Fruit fly (Drosophila melanogaster) whole organism, prepupa: ENCODE measurements around the gene Takl1.

Source experiments
- CG11294 ChIP-seq: fragments of 200-800 bp; sonication (Bioruptor generic); IDR thresholded peaks from 2 replicates; pipeline ENCODE4 v1.3.6; 2022; ENCODE audit warnings: missing biosample characterization, missing genetic modification characterization
- CG1621 ChIP-seq: fragments of 200-800 bp; sonication (Bioruptor generic); optimal IDR thresholded peaks from 3 replicates; lab custom pipeline; 2018; ENCODE audit warnings: missing biosample characterization, mild to moderate bottlenecking, missing genetic modification characterization
- CG16779 ChIP-seq: fragments of 200-800 bp; sonication (Bioruptor generic); optimal IDR thresholded peaks from 3 replicates; lab custom pipeline; 2017; ENCODE audit warnings: missing biosample characterization, mild to moderate bottlenecking, missing genetic modification characterization
- CG3032 ChIP-seq: fragments of 200-800 bp; optimal IDR thresholded peaks from 2 replicates; lab custom pipeline; 2019; ENCODE audit warnings: missing biosample characterization, mild to moderate bottlenecking, missing genetic modification characterization, moderate library complexity
- CG31627 ChIP-seq: fragments of 200-800 bp; sonication (Bioruptor generic); optimal IDR thresholded peaks from 3 replicates; lab custom pipeline; 2016; ENCODE audit warnings: missing biosample characterization, missing genetic modification characterization
- CG32006 ChIP-seq: fragments of 200-800 bp; sonication (Bioruptor generic); optimal IDR thresholded peaks from 3 replicates; lab custom pipeline; 2017; ENCODE audit warnings: missing biosample characterization, mild to moderate bottlenecking, missing genetic modification characterization
- CG34406 ChIP-seq: fragments of 200-800 bp; sonication (Bioruptor generic); optimal IDR thresholded peaks from 3 replicates; lab custom pipeline; 2016; ENCODE audit warnings: missing biosample characterization, missing genetic modification characterization
- CG3919 ChIP-seq: fragments of 200-800 bp; sonication (Bioruptor generic); optimal IDR thresholded peaks from 3 replicates; lab custom pipeline; 2016; ENCODE audit warnings: missing biosample characterization, missing genetic modification characterization
- CG4318 ChIP-seq: fragments of 200-800 bp; sonication (Bioruptor generic); optimal IDR thresholded peaks from 3 replicates; lab custom pipeline; 2017; ENCODE audit warnings: missing biosample characterization, mild to moderate bottlenecking, missing genetic modification characterization
- CG6163 ChIP-seq: fragments of 200-800 bp; sonication (Bioruptor generic); IDR thresholded peaks from 3 replicates; pipeline ENCODE4 v1.3.6; 2022; ENCODE audit warnings: missing biosample characterization, missing genetic modification characterization
- CG6276 ChIP-seq: fragments of 200-800 bp; sonication (Bioruptor generic); optimal IDR thresholded peaks from 2 replicates; lab custom pipeline; 2017; ENCODE audit warnings: missing biosample characterization, mild to moderate bottlenecking, missing genetic modification characterization
- CG6792 ChIP-seq: fragments of 200-800 bp; sonication (Bioruptor generic); optimal IDR thresholded peaks from 3 replicates; lab custom pipeline; 2016; ENCODE audit warnings: missing biosample characterization, missing genetic modification characterization
- CG6808 ChIP-seq: fragments of 200-800 bp; sonication (Bioruptor generic); optimal IDR thresholded peaks from 3 replicates; lab custom pipeline; 2017; ENCODE audit warnings: missing biosample characterization, missing genetic modification characterization, mild to moderate bottlenecking, moderate library complexity, missing genetic modification reagents
- CG6854 ChIP-seq: fragments of 200-800 bp; sonication (Bioruptor generic); optimal IDR thresholded peaks from 2 replicates; lab custom pipeline; 2017; ENCODE audit warnings: missing biosample characterization, mild to moderate bottlenecking, missing genetic modification characterization
- CG7368 ChIP-seq: fragments of 200-800 bp; sonication (Bioruptor generic); optimal IDR thresholded peaks from 3 replicates; lab custom pipeline; 2016; ENCODE audit warnings: missing biosample characterization, missing genetic modification characterization
- CG8119 ChIP-seq: fragments of 200-800 bp; sonication (Bioruptor generic); IDR thresholded peaks from 3 replicates; pipeline ENCODE4 v1.3.6; 2022; ENCODE audit warnings: missing biosample characterization, missing genetic modification characterization
- CG8632 ChIP-seq: fragments of 200-800 bp; sonication (Bioruptor generic); optimal IDR thresholded peaks from 3 replicates; lab custom pipeline; 2016; ENCODE audit warnings: missing biosample characterization, missing genetic modification characterization
- Ets21C ChIP-seq: fragments of 200-800 bp; sonication (Bioruptor generic); optimal IDR thresholded peaks from 3 replicates; lab custom pipeline; 2016; ENCODE audit warnings: missing biosample characterization, missing genetic modification characterization
- Ets96B ChIP-seq: fragments of 200-800 bp; optimal IDR thresholded peaks from 2 replicates; lab custom pipeline; 2019; ENCODE audit warnings: missing biosample characterization, mild to moderate bottlenecking, missing genetic modification characterization, moderate library complexity
- Gug ChIP-seq: fragments of 200-800 bp; sonication (Bioruptor generic); IDR thresholded peaks from 2 replicates; pipeline ENCODE4 v1.3.6; 2022; ENCODE audit warnings: missing biosample characterization, missing genetic modification characterization
- Hr39 ChIP-seq: fragments of 200-800 bp; sonication (Bioruptor generic); optimal IDR thresholded peaks from 2 replicates; lab custom pipeline; 2016; ENCODE audit warnings: missing biosample characterization, missing genetic modification characterization
- Hr4 ChIP-seq: fragments of 200-800 bp; sonication (Bioruptor generic); optimal IDR thresholded peaks from 3 replicates; lab custom pipeline; 2016; ENCODE audit warnings: missing biosample characterization, missing genetic modification characterization
- Lpt ChIP-seq: fragments of 200-800 bp; sonication (Bioruptor generic); optimal IDR thresholded peaks from 3 replicates; lab custom pipeline; 2016; ENCODE audit warnings: missing biosample characterization, missing genetic modification characterization
- Met ChIP-seq: fragments of 200-800 bp; sonication (Bioruptor generic); optimal IDR thresholded peaks from 3 replicates; lab custom pipeline; 2016; ENCODE audit warnings: missing biosample characterization, missing genetic modification characterization
- OdsH ChIP-seq: fragments of 200-800 bp; sonication (Bioruptor generic); optimal IDR thresholded peaks from 3 replicates; lab custom pipeline; 2016; ENCODE audit warnings: missing biosample characterization, missing genetic modification characterization
- Sox102F ChIP-seq: fragments of 200-800 bp; sonication (Bioruptor generic); optimal IDR thresholded peaks from 2 replicates; lab custom pipeline; 2016; ENCODE audit warnings: missing biosample characterization, mild to moderate bottlenecking, missing genetic modification characterization
- Sox14 ChIP-seq: fragments of 200-800 bp; sonication (Bioruptor generic); optimal IDR thresholded peaks from 3 replicates; lab custom pipeline; 2016; ENCODE audit warnings: missing biosample characterization, missing genetic modification characterization
- achi ChIP-seq: fragments of 200-800 bp; sonication (Bioruptor generic); optimal IDR thresholded peaks from 3 replicates; lab custom pipeline; 2016; ENCODE audit warnings: missing biosample characterization, missing genetic modification characterization
- cyc ChIP-seq: fragments of 200-800 bp; sonication (Bioruptor generic); optimal IDR thresholded peaks from 3 replicates; lab custom pipeline; 2016; ENCODE audit warnings: missing biosample characterization, missing genetic modification characterization
- dac ChIP-seq: fragments of 200-800 bp; sonication (Bioruptor generic); optimal IDR thresholded peaks from 2 replicates; lab custom pipeline; 2017; ENCODE audit warnings: missing biosample characterization, mild to moderate bottlenecking, missing genetic modification characterization
- dsx ChIP-seq: fragments of 200-800 bp; optimal IDR thresholded peaks from 3 replicates; lab custom pipeline; 2019; ENCODE audit warnings: missing biosample characterization, mild to moderate bottlenecking, missing genetic modification characterization, moderate library complexity; ENCODE audit not compliant: poor library complexity, severe bottlenecking
- eg ChIP-seq: fragments of 200-800 bp; sonication (Bioruptor generic); IDR thresholded peaks from 3 replicates; pipeline ENCODE4 v1.3.6; 2022; ENCODE audit warnings: missing biosample characterization, missing genetic modification characterization
- fd59A ChIP-seq: fragments of 200-800 bp; sonication (Bioruptor generic); optimal IDR thresholded peaks from 2 replicates; lab custom pipeline; 2017; ENCODE audit warnings: missing biosample characterization, mild to moderate bottlenecking, missing genetic modification characterization, missing genetic modification reagents
- fd85E ChIP-seq: fragments of 200-800 bp; sonication (Bioruptor generic); optimal IDR thresholded peaks from 3 replicates; lab custom pipeline; 2016; ENCODE audit warnings: missing biosample characterization, missing genetic modification characterization
- fkh ChIP-seq: fragments of 200-800 bp; sonication (Bioruptor generic); optimal IDR thresholded peaks from 3 replicates; lab custom pipeline; 2017; ENCODE audit warnings: missing biosample characterization, mild to moderate bottlenecking, missing genetic modification characterization, moderate library complexity
- lz ChIP-seq: fragments of 200-800 bp; sonication (Bioruptor generic); optimal IDR thresholded peaks from 3 replicates; lab custom pipeline; 2016; ENCODE audit warnings: missing biosample characterization, missing genetic modification characterization
- net ChIP-seq: fragments of 200-800 bp; sonication (Bioruptor generic); optimal IDR thresholded peaks from 3 replicates; lab custom pipeline; 2016; ENCODE audit warnings: missing biosample characterization, missing genetic modification characterization
- spab ChIP-seq: fragments of 200-800 bp; sonication (Bioruptor generic); optimal IDR thresholded peaks from 2 replicates; lab custom pipeline; 2017; ENCODE audit warnings: missing biosample characterization, mild to moderate bottlenecking, missing genetic modification characterization, missing genetic modification reagents
- ss ChIP-seq, 2 experiments: fragments of 200-800 bp; sonication (Bioruptor generic); optimal IDR thresholded peaks; 2 replicates in 1 of 2; 3 replicates in 1 of 2; lab custom pipeline; 2017 to 2018; ENCODE audit warnings: mild to moderate bottlenecking in 2 of 2, missing biosample characterization in 2 of 2, missing genetic modification characterization in 2 of 2, moderate library complexity in 1 of 2
- topi ChIP-seq: fragments of 200-800 bp; sonication (Bioruptor generic); optimal IDR thresholded peaks from 3 replicates; lab custom pipeline; 2016; ENCODE audit warnings: missing biosample characterization, missing genetic modification characterization
- vri ChIP-seq: fragments of 200-800 bp; sonication (Bioruptor generic); optimal IDR thresholded peaks from 3 replicates; lab custom pipeline; 2016; ENCODE audit warnings: missing biosample characterization, mild to moderate bottlenecking, missing genetic modification characterization

Gene Takl1

dm6 chr3R:20735405-20735804 is 37.0 kb downstream of the Takl1 start, which contains the start of gene Cdk2:
TSS of gene Cdk2 (plus strand) at chr3R:20735623.
- no peak for TF ChIP-seq Gug (GFP tag; lab: Robert Waterston, UW)
- TF ChIP-seq CG6808 (GFP tag; lab: Kevin White, UChicago): no peak
- no peak for TF ChIP-seq CG1621
- TF ChIP-seq Sox102F (GFP tag; lab: Kevin White, UChicago): no peak
- TF ChIP-seq Met (GFP tag; lab: Kevin White, UChicago): no peak
- TF ChIP-seq net (GFP tag; lab: Kevin White, UChicago): no peak
- TF ChIP-seq CG31627 (GFP tag; lab: Kevin White, UChicago): no peak
- no peak for TF ChIP-seq OdsH (GFP tag; lab: Kevin White, UChicago)
- no peak for TF ChIP-seq fkh (GFP tag; lab: Kevin White, UChicago)
- TF ChIP-seq cyc (GFP tag; lab: Kevin White, UChicago): no peak
- TF ChIP-seq dsx (GFP tag; lab: Kevin White, UChicago): peak; percentile 7
- TF ChIP-seq CG11294: no peak
- TF ChIP-seq fd59A (GFP tag; lab: Kevin White, UChicago): no peak
- TF ChIP-seq CG34406 (GFP tag; lab: Kevin White, UChicago): no peak
- TF ChIP-seq eg: 0 out of 3 replicates have a peak, but pooled peaks have one; percentile 8
- TF ChIP-seq Hr39: no peak
- peak; percentile 59 for TF ChIP-seq CG3032 (tag; lab: Kevin White, UChicago)
- no peak for TF ChIP-seq spab (GFP tag; lab: Kevin White, UChicago)
- TF ChIP-seq CG6792 (GFP tag; lab: Kevin White, UChicago): no peak
- no peak for TF ChIP-seq topi (GFP tag; lab: Kevin White, UChicago)
- no peak for TF ChIP-seq CG7368 (GFP tag; lab: Kevin White, UChicago)
- TF ChIP-seq CG6854 (GFP tag; lab: Kevin White, UChicago): no peak
- TF ChIP-seq achi (GFP tag; lab: Kevin White, UChicago): peak; percentile 34
- TF ChIP-seq CG8119 (GFP tag; lab: Robert Waterston, UW): no peak
- TF ChIP-seq CG32006 (GFP tag; lab: Kevin White, UChicago): no peak
- no peak for TF ChIP-seq ss (GFP tag; optimal IDR thresholded peaks at IDR 0.05; lab: Kevin White, UChicago)
- no peak for TF ChIP-seq dac (GFP tag; lab: Kevin White, UChicago)
- TF ChIP-seq lz (GFP tag; lab: Kevin White, UChicago): peak; percentile 22
- TF ChIP-seq CG16779 (tag; lab: Kevin White, UChicago): no peak
- TF ChIP-seq CG6276 (GFP tag; lab: Kevin White, UChicago): no peak
- TF ChIP-seq CG8632: no peak
- TF ChIP-seq CG3919 (GFP tag; lab: Kevin White, UChicago): no peak
- TF ChIP-seq Lpt (GFP tag; lab: Kevin White, UChicago): no peak
- no peak for TF ChIP-seq Ets21C
- TF ChIP-seq CG4318 (GFP tag; lab: Kevin White, UChicago): no peak
- no peak for TF ChIP-seq Ets96B (tag; lab: Kevin White, UChicago)
- TF ChIP-seq CG6163 (GFP tag; lab: Robert Waterston, UW): no peak
- TF ChIP-seq vri (GFP tag; lab: Kevin White, UChicago): no peak
- no peak for TF ChIP-seq Sox14
- TF ChIP-seq Hr4 (GFP tag; lab: Kevin White, UChicago): no peak

dm6 chr3R:20731331-20731730 is 41.1 kb downstream of the Takl1 start, which contains the start of gene CG31205:
TSS of gene CG31205 (plus strand) at chr3R:20731631.
- TF ChIP-seq fd85E (GFP tag; lab: Kevin White, UChicago): no peak
- no peak for TF ChIP-seq lz (GFP tag; lab: Kevin White, UChicago)
